Fruit fly (Drosophila melanogaster): ENCODE results near the gene TTLL3B.
A peak's percentile ranks its signal among the peaks of the same experiment; 100 is the strongest.

Gene TTLL3B

DNA sequence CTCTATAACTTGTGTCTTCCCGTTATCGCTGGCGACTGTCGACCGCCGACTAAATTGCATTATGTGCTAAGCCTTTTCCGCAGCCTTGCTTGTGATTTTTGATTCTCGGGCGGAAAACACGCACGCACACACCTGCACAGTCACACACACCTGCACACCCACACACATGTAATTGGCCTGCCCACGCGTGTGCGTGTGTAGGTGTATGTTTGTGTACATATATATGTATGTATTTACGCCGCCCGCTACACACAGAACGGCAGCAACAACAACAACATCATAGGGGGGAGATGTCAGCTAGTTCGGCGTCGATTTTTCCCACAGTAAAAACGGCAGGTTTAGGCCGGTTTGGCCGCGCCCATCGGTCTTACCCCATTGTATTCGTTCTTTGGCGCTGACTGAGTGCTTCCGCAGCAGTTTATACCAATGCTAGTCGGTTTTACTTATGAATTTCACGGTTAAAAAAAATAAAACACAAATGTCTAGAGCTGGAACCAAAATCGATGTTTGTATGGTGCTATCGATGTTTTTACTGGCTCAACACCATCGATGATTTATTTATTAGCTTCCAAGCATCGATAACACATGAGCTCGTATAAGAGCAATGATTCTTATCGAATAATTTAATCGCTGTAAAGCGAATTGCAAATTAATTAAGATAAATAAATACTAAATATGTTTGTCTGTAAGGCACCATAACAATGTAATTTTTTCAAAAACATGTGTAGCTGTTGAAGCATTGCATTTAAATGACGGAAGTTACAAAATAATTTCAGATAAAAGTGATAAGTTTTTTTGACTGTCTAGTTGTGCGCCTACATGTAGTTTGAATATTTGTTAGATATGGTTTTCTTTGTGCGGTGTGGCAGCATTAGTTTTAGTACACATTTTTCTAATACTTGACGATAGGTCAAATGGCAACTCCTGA is 9.6 kb upstream of the TTLL3B start, which contains the start of gene homer (continued):
- TF ChIP-seq Dref (GFP tag; IDR thresholded peaks at IDR 0.05) (peak; percentile 98), Sin3A (optimal IDR thresholded peaks at IDR 0.05) (peak; percentile 51), CG8924 (tag; optimal IDR thresholded peaks at IDR 0.05) (peak; percentile 3), kah (GFP tag; optimal IDR thresholded peaks at IDR 0.05) (peak; percentile 75), Nf-YC (tag; optimal IDR thresholded peaks at IDR 0.05) (peak; percentile 57), Taf1 (GFP tag; IDR thresholded peaks at IDR 0.05) (no peak), CG30020 (tag; optimal IDR thresholded peaks at IDR 0.05) (peak; percentile 18), Adf1 (GFP tag; IDR thresholded peaks at IDR 0.05) (peak; percentile 46; the same call in 1 of the 2 replicates), dmrt11E (tag; optimal IDR thresholded peaks at IDR 0.05) (peak; percentile 4), CG34376 (GFP tag; optimal IDR thresholded peaks at IDR 0.05) (peak; percentile 20), CG17186 (GFP tag; optimal IDR thresholded peaks at IDR 0.05) (peak; percentile 1), HmgZ (tag; optimal IDR thresholded peaks at IDR 0.05) (peak; percentile 52), nerfin-1 (tag; optimal IDR thresholded peaks at IDR 0.05) (peak; percentile 5), az2 (GFP tag; optimal IDR thresholded peaks at IDR 0.05) (no peak), crp (GFP tag; optimal IDR thresholded peaks at IDR 0.05) (no peak), D (optimal IDR thresholded peaks at IDR 0.05) (peak; percentile 9), D (GFP tag; optimal IDR thresholded peaks at IDR 0.05) (no peak), wek (GFP tag; optimal IDR thresholded peaks at IDR 0.05) (no peak), exex (tag; optimal IDR thresholded peaks at IDR 0.05) (peak; percentile 14), gem (tag; optimal IDR thresholded peaks at IDR 0.05) (no peak), CG3163 (GFP tag; optimal IDR thresholded peaks at IDR 0.05) (no peak), CG16779 (GFP tag; IDR thresholded peaks at IDR 0.05) (no peak), ind (GFP tag; optimal IDR thresholded peaks at IDR 0.05) (peak; percentile 16), CG2712 (tag; optimal IDR thresholded peaks at IDR 0.05) (peak; percentile 29), HLHmδ (GFP tag; optimal IDR thresholded peaks at IDR 0.05) (peak; percentile 85), CG31441 (GFP tag; IDR thresholded peaks at IDR 0.05) (no peak), CG2129 (GFP tag; IDR thresholded peaks at IDR 0.05; ENCODE audit: partially characterized antibody) (peak; percentile 81), zen (tag; optimal IDR thresholded peaks at IDR 0.05) (peak; percentile 38), CG9932 (GFP tag; IDR thresholded peaks at IDR 0.05) (peak; percentile 63), CG30403 (GFP tag; optimal IDR thresholded peaks at IDR 0.05) (peak; percentile 23), CG8765 (GFP tag; IDR thresholded peaks at IDR 0.05) (0 out of 2 replicates have a peak, but pooled peaks have one; percentile 25), ci (GFP tag; IDR thresholded peaks at IDR 0.05) (peak; percentile 63; the same call in 2 of the 3 replicates), nerfin-2 (GFP tag; IDR thresholded peaks at IDR 0.05; ENCODE audit: partially characterized antibody) (peak; percentile 97), phol (tag; optimal IDR thresholded peaks at IDR 0.05) (peak; percentile 37), CG15514 (GFP tag; optimal IDR thresholded peaks at IDR 0.05) (peak; percentile 40), tna (GFP tag; IDR thresholded peaks at IDR 0.05; ENCODE audit: partially characterized antibody) (peak; percentile 96), CG2116 (GFP tag; optimal IDR thresholded peaks at IDR 0.05) (peak; percentile 69), Xbp1 (GFP tag; optimal IDR thresholded peaks at IDR 0.05) (no peak), ato (GFP tag; IDR thresholded peaks at IDR 0.05; ENCODE audit: partially characterized antibody) (peak; percentile 95), CG7745 (tag; optimal IDR thresholded peaks at IDR 0.05) (peak; percentile 72), nmo (GFP tag; optimal IDR thresholded peaks at IDR 0.05) (peak; percentile 24), CG4617 (GFP tag; optimal IDR thresholded peaks at IDR 0.05; ENCODE audit: borderline replicate concordance) (peak; percentile 88), pzg (GFP tag; optimal IDR thresholded peaks at IDR 0.05) (peak; percentile 53), Dbx (GFP tag; IDR thresholded peaks at IDR 0.05) (0 out of 3 replicates have a peak, but pooled peaks have one; percentile 46), CG9727 (GFP tag; optimal IDR thresholded peaks at IDR 0.05) (no peak), Hr51 (GFP tag; optimal IDR thresholded peaks at IDR 0.05) (no peak), unc-4 (GFP tag; IDR thresholded peaks at IDR 0.05; ENCODE audit: partially characterized antibody) (peak; percentile 86)
